Worm (Caenorhabditis elegans): ENCODE measurements around the gene swt-2.
A peak's percentile ranks its signal among the peaks of the same experiment; 100 is the strongest.

swt-2 gene

ce11 chrV:7528816-7529215 is 1.1 kb upstream of the swt-2 start, which contains the start of gene C54F6.5:
TSS of gene C54F6.5 (plus strand) at chrV:7529116.
- TF ChIP-seq hlh-30 (tag; optimal IDR thresholded peaks at IDR 0.05; ENCODE audit: insufficient read depth) = no peak

- TF ChIP-seq jun-1 (tag; optimal IDR thresholded peaks at IDR 0.05) (no peak), attf-4 (tag; optimal IDR thresholded peaks at IDR 0.05) (no peak), nhr-77 (tag; optimal IDR thresholded peaks at IDR 0.05) (no peak), lin-13 (GFP tag; optimal IDR thresholded peaks at IDR 0.05) (no peak), rbr-2 (tag; optimal IDR thresholded peaks at IDR 0.05) (no peak), daf-16 (GFP tag; optimal IDR thresholded peaks at IDR 0.05) (no peak), daf-16 (tag; optimal IDR thresholded peaks at IDR 0.05) (no peak), set-16 (GFP tag; IDR thresholded peaks at IDR 0.05) (no peak), aly-2 (tag; optimal IDR thresholded peaks at IDR 0.05) (no peak), nhr-102 (tag; optimal IDR thresholded peaks at IDR 0.05) (no peak), ceh-32 (tag; optimal IDR thresholded peaks at IDR 0.05; ENCODE audit: poor library complexity) (no peak), ceh-28 (tag; optimal IDR thresholded peaks at IDR 0.05) (no peak), tra-1 (GFP tag; IDR thresholded peaks at IDR 0.05) (no peak), nhr-10 (tag; optimal IDR thresholded peaks at IDR 0.05) (no peak), skn-1 (tag; optimal IDR thresholded peaks at IDR 0.05) (no peak), sdz-12 (GFP tag; optimal IDR thresholded peaks at IDR 0.05) (no peak), nhr-76 (tag; optimal IDR thresholded peaks at IDR 0.05) (no peak), egl-27 (tag; optimal IDR thresholded peaks at IDR 0.05) (no peak), Y48G9A.11 (GFP tag; IDR thresholded peaks at IDR 0.05) (no peak), unc-62 (GFP tag; optimal IDR thresholded peaks at IDR 0.05 in 1 of 2) (no peak), unc-62 (tag; optimal IDR thresholded peaks at IDR 0.05) (no peak)
Measured at ce11 chrV:7532947-7533346, 3.0 kb downstream of the swt-2 start, which contains the start of gene C54F6.3. TSS of gene C54F6.3 (plus strand) at chrV:7533247.

ce11 chrV:7538018-7538417 is 8.1 kb downstream of the swt-2 start, which contains the start of gene C54F6.12:
TSS of gene C54F6.12 (minus strand) at chrV:7538118.
- TF ChIP-seq duxl-1 (tag; optimal IDR thresholded peaks at IDR 0.05; ENCODE audit: poor library complexity) (no peak), T20F7.1 (GFP tag; optimal IDR thresholded peaks at IDR 0.05) (no peak), F37D6.2 (tag; optimal IDR thresholded peaks at IDR 0.05) (no peak)

ce11 chrV:7539015-7539414 is 9.1 kb downstream of the swt-2 start, which contains the start of gene srh-268:
TSS of gene srh-268 (plus strand) at chrV:7539315.
- TF ChIP-seq Y5F2A.4 (GFP tag; optimal IDR thresholded peaks at IDR 0.05) (no peak), aha-1 (tag) (no peak), mdt-29 (GFP tag; IDR thresholded peaks at IDR 0.05) (no peak), zip-11 (GFP tag; IDR thresholded peaks at IDR 0.05) (no peak), mep-1 (tag; optimal IDR thresholded peaks at IDR 0.05) (no peak)

ce11 chrV:7543728-7544127 is 13.8 kb downstream of the swt-2 start:
- TF ChIP-seq mdl-1 (tag; optimal IDR thresholded peaks at IDR 0.05) = peak in 1 of 2 experiments; percentile 8
- peak in 1 of 2 experiments; percentile 87 for TF ChIP-seq unc-62 (GFP tag; optimal IDR thresholded peaks at IDR 0.05 in 1 of 2)
- no peak for TF ChIP-seq unc-62 (tag; optimal IDR thresholded peaks at IDR 0.05)
- no peak for TF ChIP-seq lin-29 (GFP tag; IDR thresholded peaks at IDR 0.05)
- TF ChIP-seq pqm-1 (tag; optimal IDR thresholded peaks at IDR 0.05) = no peak
- TF ChIP-seq nhr-48 (tag; optimal IDR thresholded peaks at IDR 0.05) = peak; percentile 79
- peak; percentile 10 for TF ChIP-seq nhr-28 (tag; optimal IDR thresholded peaks at IDR 0.05)
